Worm (Caenorhabditis elegans): ENCODE data around the gene atic-1.

DNA sequence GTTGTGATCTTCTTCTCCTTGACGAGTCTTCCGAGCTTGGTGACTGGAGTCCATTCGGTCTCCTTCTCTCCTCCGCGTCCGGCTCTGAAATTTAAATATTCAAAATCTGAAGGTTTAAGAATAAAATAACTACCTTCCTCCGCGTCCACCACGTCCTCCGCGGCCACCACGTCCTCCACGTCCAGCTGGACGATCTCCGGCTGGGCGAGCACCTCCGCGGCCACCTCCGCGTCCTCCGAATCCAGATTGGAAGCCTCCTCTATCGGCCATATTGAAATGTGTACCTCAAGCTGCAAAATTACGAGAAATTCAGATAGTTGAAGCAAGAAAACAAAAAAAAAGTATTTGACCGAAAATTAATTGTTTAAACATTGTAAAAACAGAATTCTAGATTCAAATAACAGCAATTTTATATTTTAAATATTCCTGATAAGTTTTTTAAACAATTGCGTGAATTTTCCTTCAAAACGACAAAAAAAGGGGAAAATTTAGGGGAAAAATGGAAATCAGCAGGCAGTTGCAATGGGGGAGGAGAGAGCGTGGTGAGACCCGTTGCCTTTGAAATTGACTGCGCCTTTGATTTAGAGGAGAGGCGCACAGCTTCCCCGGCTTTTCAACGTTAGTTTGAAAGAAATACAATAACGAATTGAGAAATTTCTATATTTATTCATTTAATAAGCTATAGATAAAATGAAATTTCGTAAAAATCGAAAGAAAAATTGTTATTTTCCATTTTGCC lies 44.4 kb downstream of the atic-1 start, which contains the start of gene rps-2:
- TF ChIP-seq lin-13 (GFP tag; optimal IDR thresholded peaks at IDR 0.05), result no peak
- no peak for TF ChIP-seq alr-1 (tag; optimal IDR thresholded peaks at IDR 0.05; ENCODE audit: borderline replicate concordance)
- no peak for TF ChIP-seq unc-62 (GFP tag; optimal IDR thresholded peaks at IDR 0.05)

Measured in whole organism, L1 larva.